Fruit fly (Drosophila melanogaster) S2 (cell line): Measurements from ENCODE around the gene Alg11.

Experiments
- CG8478 ChIP-seq: fragments of >200 bp; optimal IDR thresholded peaks from 2 replicates; lab custom pipeline; 2018
- CTCF ChIP-seq, 2 experiments: fragments of >200 bp; optimal IDR thresholded peaks; 2 replicates each; lab custom pipeline; 2018

- TF ChIP-seq CG8478 (no peak), CTCF (optimal IDR thresholded peaks at IDR 0.05; lab: Kevin White, UChicago) (no peak)
These were observed 519 bp downstream of the Alg11 start for dm6 chr3L:21626036-21626614.
